Worm (Caenorhabditis elegans): ENCODE measurements around the gene ifd-2.

The ifd-2 gene

DNA sequence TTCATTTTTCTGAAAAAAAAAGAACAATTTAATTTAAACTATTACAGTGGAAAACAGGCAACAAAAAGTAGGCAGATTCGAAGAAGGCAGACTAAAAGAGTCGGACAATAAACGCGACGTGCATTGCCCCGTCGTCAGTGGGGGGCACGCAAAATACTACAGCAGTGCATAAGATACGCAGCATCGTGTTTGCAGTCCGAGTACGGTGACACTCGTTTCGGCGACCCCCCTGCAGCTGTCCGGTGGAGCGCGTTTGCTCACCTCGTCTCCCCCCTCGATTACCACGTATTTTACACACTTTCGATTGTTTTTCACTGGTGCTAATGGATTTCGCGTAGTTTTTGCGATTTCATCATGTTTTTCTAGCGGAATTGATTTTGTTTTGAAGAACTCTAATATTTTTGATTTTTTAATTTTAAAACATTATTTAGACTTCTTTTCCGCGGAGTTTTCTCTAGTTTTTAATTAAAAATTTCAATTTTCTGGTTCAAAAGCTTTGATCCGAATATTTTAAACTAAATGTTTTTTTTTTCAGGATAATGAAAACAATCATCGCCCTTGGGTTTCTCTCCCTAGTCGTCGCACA lies 47.6 kb downstream of the ifd-2 start, which contains the start of the genes trap-2 and ile-2:
trap-2 (minus strand) TSS at position 9 of the 586 bp plus-strand sequence.
ile-2 (plus strand) TSS at position 536 of the 586 bp plus-strand sequence.
- TF ChIP-seq ref-2 (tag; optimal IDR thresholded peaks at IDR 0.05) (peak; percentile 90), dve-1 (tag; optimal IDR thresholded peaks at IDR 0.05) (peak; percentile 64), odd-2 (tag; optimal IDR thresholded peaks at IDR 0.05) (no peak), lin-11 (tag; optimal IDR thresholded peaks at IDR 0.05) (no peak), tbx-7 (tag; optimal IDR thresholded peaks at IDR 0.05) (no peak), fax-1 (tag; optimal IDR thresholded peaks at IDR 0.05) (no peak), rnt-1 (tag; optimal IDR thresholded peaks at IDR 0.05) (peak; percentile 45), fkh-6 (tag; optimal IDR thresholded peaks at IDR 0.05) (no peak), npax-4 (tag; optimal IDR thresholded peaks at IDR 0.05) (no peak), ceh-14 (tag; optimal IDR thresholded peaks at IDR 0.05) (peak; percentile 70), ceh-22 (tag; optimal IDR thresholded peaks at IDR 0.05) (peak; percentile 25), ceh-34 (tag; optimal IDR thresholded peaks at IDR 0.05) (peak; percentile 69), unc-55 (GFP tag; optimal IDR thresholded peaks at IDR 0.05) (peak; percentile 66), hlh-13 (GFP tag; optimal IDR thresholded peaks at IDR 0.05) (no peak), K02D7.2 (tag; optimal IDR thresholded peaks at IDR 0.05) (no peak), ceh-30 (tag; optimal IDR thresholded peaks at IDR 0.05) (no peak), lim-6 (tag; optimal IDR thresholded peaks at IDR 0.05) (no peak), ceh-24 (tag; optimal IDR thresholded peaks at IDR 0.05) (no peak), T23F11.4 (GFP tag; optimal IDR thresholded peaks at IDR 0.05) (no peak), C08G9.2 (tag; optimal IDR thresholded peaks at IDR 0.05) (no peak), madf-2 (tag; optimal IDR thresholded peaks at IDR 0.05) (no peak), ceh-19 (GFP tag; optimal IDR thresholded peaks at IDR 0.05) (no peak), pros-1 (tag; optimal IDR thresholded peaks at IDR 0.05) (peak; percentile 67), ztf-16 (tag; optimal IDR thresholded peaks at IDR 0.05) (peak; percentile 36), ceh-31 (tag; optimal IDR thresholded peaks at IDR 0.05) (peak; percentile 83), gmeb-2 (tag; optimal IDR thresholded peaks at IDR 0.05) (no peak), syd-9 (tag; optimal IDR thresholded peaks at IDR 0.05) (peak; percentile 53), unc-42 (tag; optimal IDR thresholded peaks at IDR 0.05) (peak; percentile 62), elt-2 (tag; optimal IDR thresholded peaks at IDR 0.05) (peak; percentile 48), fkh-10 (GFP tag; optimal IDR thresholded peaks at IDR 0.05) (no peak), pha-2 (tag; optimal IDR thresholded peaks at IDR 0.05) (peak; percentile 59), pat-9 (tag; optimal IDR thresholded peaks at IDR 0.05) (peak; percentile 43), ceh-2 (tag; optimal IDR thresholded peaks at IDR 0.05) (peak; percentile 46), elt-4 (tag; optimal IDR thresholded peaks at IDR 0.05) (no peak), ceh-48 (tag; optimal IDR thresholded peaks at IDR 0.05) (no peak), sox-2 (GFP tag; IDR thresholded peaks at IDR 0.05) (peak; percentile 22; the same call in 1 of the 2 replicates), zip-5 (tag; optimal IDR thresholded peaks at IDR 0.05) (no peak), ahr-1 (tag; optimal IDR thresholded peaks at IDR 0.05) (no peak), ets-4 (tag; optimal IDR thresholded peaks at IDR 0.05) (peak; percentile 15), ama-1 (optimal IDR thresholded peaks at IDR 0.05) (no peak), sdc-2 (tag; optimal IDR thresholded peaks at IDR 0.05) (peak; percentile 92), ceh-45 (GFP tag; IDR thresholded peaks at IDR 0.05) (no peak), sox-4 (tag; optimal IDR thresholded peaks at IDR 0.05) (no peak), dmd-4 (tag; optimal IDR thresholded peaks at IDR 0.05; ENCODE audit: borderline replicate concordance) (no peak), unc-3 (GFP tag; conservative IDR thresholded peaks at IDR 0.05) (no peak), unc-3 (tag; optimal IDR thresholded peaks at IDR 0.05) (no peak), hlh-8 (tag; optimal IDR thresholded peaks at IDR 0.05) (no peak), pqm-1 (tag; optimal IDR thresholded peaks at IDR 0.05) (peak; percentile 18), unc-86 (tag; optimal IDR thresholded peaks at IDR 0.05) (no peak), ttx-3 (tag; optimal IDR thresholded peaks at IDR 0.05) (peak; percentile 7), tbx-2 (tag; optimal IDR thresholded peaks at IDR 0.05) (peak; percentile 89), Y22D7AL.16 (tag; optimal IDR thresholded peaks at IDR 0.05) (no peak), nfya-1 (tag; optimal IDR thresholded peaks at IDR 0.05) (peak; percentile 92), nhr-232 (tag; optimal IDR thresholded peaks at IDR 0.05) (no peak)
